Worm (Caenorhabditis elegans): ENCODE measurements around the gene T03G11.9.

- TF ChIP-seq ZK337.2 (GFP tag; IDR thresholded peaks at IDR 0.05) (no peak), dmd-8 (GFP tag; IDR thresholded peaks at IDR 0.05) (no peak)
Observed at ce11 chrX:5183931-5184330, at the start of gene T03G11.9.
